Worm (Caenorhabditis elegans) whole organism, midembryonic: ENCODE results near the gene fipr-29.

Source experiments
- tab-1 ChIP-seq: fragments of 200-800 bp; sonication (Bioruptor generic); IDR thresholded peaks from 2 replicates; pipeline ENCODE4 v1.3.6; 2022; ENCODE audit warnings: missing genetic modification characterization, missing compliant biosample characterization
- ztf-23 ChIP-seq: fragments of 200-800 bp; sonication (Bioruptor generic); IDR thresholded peaks from 2 replicates; pipeline ENCODE4 v1.3.6; 2022; ENCODE audit warnings: missing genetic modification reagents, missing genetic modification characterization, missing compliant biosample characterization

ce11 chrIII:3069101-3069500 is 8.9 kb upstream of the fipr-29 start:
- TF ChIP-seq ztf-23 (GFP tag; lab: Robert Waterston, UW) (no peak), tab-1 (GFP tag; lab: Robert Waterston, UW) (no peak)
